Fruit fly (Drosophila melanogaster) whole organism, adult: ENCODE measurements around the gene Zw10.

Experiments used
- CG11617 ChIP-seq: fragments of 200-800 bp; sonication (Bioruptor generic); optimal IDR thresholded peaks from 2 replicates; lab custom pipeline; 2017; ENCODE audit warnings: mild to moderate bottlenecking, missing biosample characterization, missing genetic modification reagents, missing genetic modification characterization
- CG12768 ChIP-seq: fragments of 200-800 bp; sonication (Bioruptor generic); optimal IDR thresholded peaks from 2 replicates; lab custom pipeline; 2017; ENCODE audit warnings: missing biosample characterization, missing genetic modification characterization, mild to moderate bottlenecking, moderate library complexity, missing genetic modification reagents
- CG14711 ChIP-seq: fragments of 200-800 bp; sonication (Bioruptor generic); optimal IDR thresholded peaks from 2 replicates; lab custom pipeline; 2018; ENCODE audit warnings: missing biosample characterization, mild to moderate bottlenecking, missing genetic modification characterization, moderate library complexity
- CG1620 ChIP-seq: fragments of 200-800 bp; sonication (Bioruptor generic); optimal IDR thresholded peaks from 2 replicates; lab custom pipeline; 2016; ENCODE audit warnings: missing biosample characterization, missing genetic modification characterization
- CG33017 ChIP-seq: fragments of 200-800 bp; sonication (Bioruptor generic); optimal IDR thresholded peaks from 2 replicates; lab custom pipeline; 2018; ENCODE audit warnings: missing biosample characterization, mild to moderate bottlenecking, missing genetic modification characterization, moderate library complexity
- CG5204 ChIP-seq: fragments of 200-800 bp; sonication (Bioruptor generic); optimal IDR thresholded peaks from 2 replicates; lab custom pipeline; 2016; ENCODE audit warnings: missing biosample characterization, missing genetic modification characterization
- CG7045 ChIP-seq: fragments of 200-800 bp; sonication (Bioruptor generic); optimal IDR thresholded peaks from 2 replicates; lab custom pipeline; 2017; ENCODE audit warnings: missing biosample characterization, mild to moderate bottlenecking, missing genetic modification characterization
- CG7101 ChIP-seq: fragments of 200-800 bp; sonication (Bioruptor generic); optimal IDR thresholded peaks from 2 replicates; lab custom pipeline; 2018; ENCODE audit warnings: missing biosample characterization, mild to moderate bottlenecking, missing genetic modification characterization, moderate library complexity
- Clk ChIP-seq: fragments of 200-800 bp; sonication (Bioruptor generic); optimal IDR thresholded peaks from 2 replicates; lab custom pipeline; 2017; ENCODE audit warnings: missing biosample characterization, missing genetic modification characterization
- Crg-1 ChIP-seq: fragments of 200-800 bp; sonication (Bioruptor generic); optimal IDR thresholded peaks from 2 replicates; lab custom pipeline; 2016; ENCODE audit warnings: missing biosample characterization, missing genetic modification characterization
- Hr96 ChIP-seq: fragments of 200-800 bp; sonication (Bioruptor generic); optimal IDR thresholded peaks from 2 replicates; lab custom pipeline; 2016; ENCODE audit warnings: missing biosample characterization, missing genetic modification characterization
- Mnt ChIP-seq: fragments of 200-800 bp; sonication (Bioruptor generic); optimal IDR thresholded peaks from 2 replicates; lab custom pipeline; 2016; ENCODE audit warnings: missing biosample characterization, mild to moderate bottlenecking, missing genetic modification characterization
- bab1 ChIP-seq: fragments of 200-800 bp; sonication (Bioruptor generic); optimal IDR thresholded peaks from 3 replicates; lab custom pipeline; 2019; ENCODE audit warnings: missing biosample characterization, mild to moderate bottlenecking, missing genetic modification characterization, moderate library complexity
- cic ChIP-seq: fragments of 200-800 bp; sonication (Bioruptor generic); optimal IDR thresholded peaks from 2 replicates; lab custom pipeline; 2017; ENCODE audit warnings: missing biosample characterization, mild to moderate bottlenecking, missing genetic modification characterization, moderate library complexity
- cnc ChIP-seq, 2 experiments: fragments of >200 bp; optimal IDR thresholded peaks; 2 replicates each; lab custom pipeline; 2017
- kay ChIP-seq: fragments of 200-800 bp; sonication (Bioruptor generic); peaks from one replicate; lab custom pipeline; 2016; ENCODE audit warnings: missing biosample characterization, missing genetic modification characterization, borderline replicate concordance
- ovo ChIP-seq: fragments of 200-800 bp; sonication (Bioruptor generic); optimal IDR thresholded peaks from 2 replicates; lab custom pipeline; 2016; ENCODE audit warnings: missing biosample characterization, missing genetic modification characterization
- pad ChIP-seq: fragments of 200-800 bp; sonication (Bioruptor generic); optimal IDR thresholded peaks from 3 replicates; lab custom pipeline; 2017; ENCODE audit warnings: missing biosample characterization, missing genetic modification characterization, mild to moderate bottlenecking, moderate library complexity, missing genetic modification reagents
- tj ChIP-seq: fragments of 200-800 bp; sonication (Bioruptor generic); optimal IDR thresholded peaks from 3 replicates; lab custom pipeline; 2017; ENCODE audit warnings: missing biosample characterization, mild to moderate bottlenecking, missing genetic modification characterization, moderate library complexity
- toe ChIP-seq: fragments of 200-800 bp; sonication (Bioruptor generic); optimal IDR thresholded peaks from 2 replicates; lab custom pipeline; 2016; ENCODE audit warnings: missing biosample characterization, missing genetic modification characterization

The Zw10 gene

DNA sequence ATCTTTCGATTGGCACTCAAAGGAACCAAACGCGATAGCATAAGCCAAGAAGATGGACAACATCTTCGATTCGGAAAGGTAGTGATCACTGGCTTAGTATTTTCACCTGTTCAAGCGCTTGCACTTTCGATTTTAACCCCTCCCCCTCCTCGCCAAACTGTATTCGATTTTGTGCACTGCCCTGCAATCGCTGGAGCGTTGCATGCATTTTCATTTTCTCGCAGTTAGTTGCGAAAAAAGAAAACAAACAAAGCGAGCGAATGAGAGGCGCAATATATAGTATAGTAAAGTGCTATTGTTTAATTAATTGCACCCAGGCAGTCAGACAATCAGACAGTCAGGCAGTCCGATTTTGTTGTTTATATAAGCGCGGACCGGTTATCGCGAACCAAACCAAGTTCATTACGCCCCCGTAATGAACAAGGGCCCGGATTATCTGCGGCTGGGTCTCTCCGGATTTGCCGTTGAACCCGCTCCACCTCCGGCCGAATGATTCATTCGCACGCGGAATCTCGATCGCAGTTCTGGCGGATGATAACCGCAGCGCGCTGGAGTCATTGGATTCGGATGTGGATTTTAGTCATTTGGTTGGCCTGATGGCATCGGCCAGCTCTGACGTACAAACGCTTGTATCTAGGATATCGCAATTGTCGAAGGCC, 10.8 kb upstream of the Zw10 start:
- TF ChIP-seq kay (GFP tag; lab: Kevin White, UChicago) (peak; percentile 86), CG7101 (tag; lab: Kevin White, UChicago) (no peak), toe (GFP tag; lab: Kevin White, UChicago) (no peak), CG14711 (tag; lab: Kevin White, UChicago) (no peak), Mnt (GFP tag; lab: Kevin White, UChicago) (no peak)

- no peak for TF ChIP-seq ovo
- TF ChIP-seq CG12768 (GFP tag; lab: Kevin White, UChicago), result peak; percentile 89
- no peak for TF ChIP-seq kay (GFP tag; lab: Kevin White, UChicago)
- peak; percentile 84 for TF ChIP-seq CG7045 (GFP tag; lab: Kevin White, UChicago)
- peak; percentile 43 for TF ChIP-seq cic (GFP tag; lab: Kevin White, UChicago)
- TF ChIP-seq bab1, result peak; percentile 66
- TF ChIP-seq CG14711 (tag; lab: Kevin White, UChicago), result peak; percentile 90
- TF ChIP-seq CG1620, result peak; percentile 57
- TF ChIP-seq toe (GFP tag; lab: Kevin White, UChicago), result no peak
- TF ChIP-seq CG33017 (tag; lab: Kevin White, UChicago), result peak; percentile 91
- peak; percentile 74 for TF ChIP-seq Clk (GFP tag; lab: Kevin White, UChicago)
- no peak for TF ChIP-seq cnc (optimal IDR thresholded peaks at IDR 0.05; lab: Kevin White, UChicago)
- peak; percentile 70 for TF ChIP-seq Mnt (GFP tag; lab: Kevin White, UChicago)
- TF ChIP-seq Crg-1, result peak; percentile 89
- TF ChIP-seq tj (GFP tag; lab: Kevin White, UChicago), result peak; percentile 57
- peak; percentile 81 for TF ChIP-seq pad (GFP tag; lab: Kevin White, UChicago)
- TF ChIP-seq CG7101 (tag; lab: Kevin White, UChicago), result peak; percentile 93
- peak; percentile 92 for TF ChIP-seq Hr96 (GFP tag; lab: Kevin White, UChicago)
- peak; percentile 88 for TF ChIP-seq CG11617 (GFP tag; lab: Kevin White, UChicago)
- no peak for TF ChIP-seq CG5204 (GFP tag; lab: Kevin White, UChicago)
These were observed 10.3 kb upstream of the Zw10 start for dm6 chrX:2593753-2594096.

dm6 chrX:2608470-2609157, 4.6 kb downstream of the Zw10 start, which contains the start of gene Smyd3:
Gene Smyd3 (minus strand): TSS chrX:2608876.
- TF ChIP-seq bab1 (peak; percentile 81), CG5204 (GFP tag; lab: Kevin White, UChicago) (no peak), Clk (GFP tag; lab: Kevin White, UChicago) (peak; percentile 30), toe (GFP tag; lab: Kevin White, UChicago) (peak; percentile 61), CG33017 (tag; lab: Kevin White, UChicago) (peak; percentile 77), CG7045 (GFP tag; lab: Kevin White, UChicago) (peak; percentile 46), CG7101 (tag; lab: Kevin White, UChicago) (peak; percentile 61), CG14711 (tag; lab: Kevin White, UChicago) (peak; percentile 62), Hr96 (GFP tag; lab: Kevin White, UChicago) (no peak), cic (GFP tag; lab: Kevin White, UChicago) (peak; percentile 44), Mnt (GFP tag; lab: Kevin White, UChicago) (peak; percentile 83), pad (GFP tag; lab: Kevin White, UChicago) (peak; percentile 50), cnc (optimal IDR thresholded peaks at IDR 0.05; lab: Kevin White, UChicago) (no peak), tj (GFP tag; lab: Kevin White, UChicago) (peak; percentile 40), CG12768 (GFP tag; lab: Kevin White, UChicago) (peak; percentile 68), Crg-1 (peak; percentile 57), CG11617 (GFP tag; lab: Kevin White, UChicago) (peak; percentile 74), kay (GFP tag; lab: Kevin White, UChicago) (no peak), ovo (no peak), CG1620 (peak; percentile 52)

- peak; percentile 22 for TF ChIP-seq Mnt (GFP tag; lab: Kevin White, UChicago)
These were observed 6.2 kb downstream of the Zw10 start, which contains the start of gene eIF3g1 for dm6 chrX:2610236-2610635. Gene eIF3g1 (minus strand): TSS chrX:2610336.

- TF ChIP-seq Hr96 (GFP tag; lab: Kevin White, UChicago), result no peak
- no peak for TF ChIP-seq CG7045 (GFP tag; lab: Kevin White, UChicago)
- TF ChIP-seq CG33017 (tag; lab: Kevin White, UChicago), result no peak
- TF ChIP-seq tj (GFP tag; lab: Kevin White, UChicago), result no peak
- no peak for TF ChIP-seq Clk (GFP tag; lab: Kevin White, UChicago)
- TF ChIP-seq ovo, result no peak
These were observed 13.4 kb downstream of the Zw10 start for dm6 chrX:2617417-2617816.

dm6 chrX:2619651-2620050, 15.7 kb downstream of the Zw10 start, which contains the start of the genes Tsp3A and Seipin:
Gene Tsp3A (minus strand): TSS chrX:2619738.
Gene Seipin (plus strand): TSS chrX:2619799.
- TF ChIP-seq pad (GFP tag; lab: Kevin White, UChicago) (peak; percentile 75), Hr96 (GFP tag; lab: Kevin White, UChicago) (no peak), CG5204 (GFP tag; lab: Kevin White, UChicago) (no peak), CG11617 (GFP tag; lab: Kevin White, UChicago) (peak; percentile 88), Clk (GFP tag; lab: Kevin White, UChicago) (peak; percentile 67), cnc (optimal IDR thresholded peaks at IDR 0.05; lab: Kevin White, UChicago) (no peak), CG7101 (tag; lab: Kevin White, UChicago) (peak; percentile 88), ovo (peak; percentile 30), toe (GFP tag; lab: Kevin White, UChicago) (no peak), Mnt (GFP tag; lab: Kevin White, UChicago) (peak; percentile 61), bab1 (peak; percentile 84), cic (GFP tag; lab: Kevin White, UChicago) (peak; percentile 60), CG7045 (GFP tag; lab: Kevin White, UChicago) (peak; percentile 79), CG12768 (GFP tag; lab: Kevin White, UChicago) (peak; percentile 97), CG14711 (tag; lab: Kevin White, UChicago) (peak; percentile 84), Crg-1 (peak; percentile 51), CG33017 (tag; lab: Kevin White, UChicago) (peak; percentile 83), tj (GFP tag; lab: Kevin White, UChicago) (peak; percentile 87), CG1620 (peak; percentile 48), kay (GFP tag; lab: Kevin White, UChicago) (no peak)
